Comparison of ENCODE assay signal across 1 fruit fly cellular context in the genomic region with DNA sequence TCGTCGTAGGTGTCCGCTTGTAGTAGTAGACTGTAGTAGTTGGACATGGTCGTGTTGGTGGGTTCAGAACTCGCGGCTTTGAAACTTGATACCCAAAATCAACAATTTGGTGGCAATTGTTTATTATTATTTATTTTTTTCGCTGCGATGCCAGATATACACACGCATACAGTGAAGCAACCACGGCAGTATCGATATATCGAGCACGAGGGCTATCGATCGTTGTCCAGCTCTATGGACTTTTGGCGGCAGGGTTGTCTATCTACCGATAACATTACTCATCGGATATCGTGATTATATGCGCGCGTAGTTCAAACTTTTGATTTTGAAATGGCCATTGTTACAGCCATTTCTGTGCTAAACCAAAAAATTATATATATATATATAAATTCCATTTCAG.
A peak's percentile ranks its signal among the peaks of the same experiment; 100 is the strongest.
TF ChIP-seq lines count a peak whose summit lies in the region.

A gene (minus strand): TSS at position 208 of the 400 bp plus-strand sequence.

TF ChIP-seq in whole organism, embryonic, 481 proteins besides CTCF, POLR2A, EP300 and RAD21 (continued from another document and continues in another):
- peak; percentile 93 for TF ChIP-seq Sry-δ (GFP tag; optimal IDR thresholded peaks at IDR 0.05; lab: Kevin White, UChicago)
- TF ChIP-seq hbn (GFP tag; IDR thresholded peaks at IDR 0.05; lab: Robert Waterston, UW; ENCODE audit: partially characterized antibody), result peak; percentile 90
- TF ChIP-seq tll (GFP tag; optimal IDR thresholded peaks at IDR 0.05; lab: Kevin White, UChicago), result no peak
- TF ChIP-seq CG18619 (GFP tag; optimal IDR thresholded peaks at IDR 0.05; lab: Kevin White, UChicago), result no peak
- no peak for TF ChIP-seq CG16863 (GFP tag; optimal IDR thresholded peaks at IDR 0.05; lab: Kevin White, UChicago)
- TF ChIP-seq HLHmδ (GFP tag; optimal IDR thresholded peaks at IDR 0.05; lab: Kevin White, UChicago), result no peak
- TF ChIP-seq klu (GFP tag; IDR thresholded peaks at IDR 0.05; lab: Robert Waterston, UW), result no peak
- no peak for TF ChIP-seq Atf-2 (GFP tag; optimal IDR thresholded peaks at IDR 0.05; lab: Kevin White, UChicago)
- no peak for TF ChIP-seq CG17568 (GFP tag; optimal IDR thresholded peaks at IDR 0.05; lab: Kevin White, UChicago)
- TF ChIP-seq CG11504 (tag; optimal IDR thresholded peaks at IDR 0.05; lab: Kevin White, UChicago), result peak; percentile 10
- TF ChIP-seq cad (GFP tag; optimal IDR thresholded peaks at IDR 0.05; lab: Kevin White, UChicago), result no peak
- TF ChIP-seq CHES-1-like (GFP tag; optimal IDR thresholded peaks at IDR 0.05; lab: Kevin White, UChicago), result peak; percentile 10
- TF ChIP-seq CG1603 (tag; optimal IDR thresholded peaks at IDR 0.05; lab: Kevin White, UChicago), result peak; percentile 69
- TF ChIP-seq mld (GFP tag; IDR thresholded peaks at IDR 0.05; lab: Robert Waterston, UW; ENCODE audit: partially characterized antibody), result peak; percentile 93
- TF ChIP-seq yki (optimal IDR thresholded peaks at IDR 0.05; lab: Kevin White, UChicago), result no peak
- TF ChIP-seq Nf-YB (GFP tag; optimal IDR thresholded peaks at IDR 0.05; lab: Kevin White, UChicago), result no peak
- peak; percentile 97 for TF ChIP-seq Bgb (GFP tag; IDR thresholded peaks at IDR 0.05; lab: Robert Waterston, UW; ENCODE audit: partially characterized antibody)
- TF ChIP-seq CG4424 (GFP tag; optimal IDR thresholded peaks at IDR 0.05; lab: Kevin White, UChicago), result no peak
- TF ChIP-seq sim (GFP tag; IDR thresholded peaks at IDR 0.05; lab: Robert Waterston, UW), result no peak
- no peak for TF ChIP-seq CG13123 (GFP tag; optimal IDR thresholded peaks at IDR 0.05; lab: Kevin White, UChicago)
- TF ChIP-seq NfI (GFP tag; optimal IDR thresholded peaks at IDR 0.05; lab: Kevin White, UChicago), result no peak
- no peak for TF ChIP-seq dysf (GFP tag; IDR thresholded peaks at IDR 0.05; lab: Robert Waterston, UW)
- TF ChIP-seq Max (GFP tag; optimal IDR thresholded peaks at IDR 0.05; lab: Kevin White, UChicago), result no peak
- no peak for TF ChIP-seq CG7357 (GFP tag; IDR thresholded peaks at IDR 0.05; lab: Robert Waterston, UW)
- no peak for TF ChIP-seq fd102C (GFP tag; optimal IDR thresholded peaks at IDR 0.05; lab: Kevin White, UChicago)
- peak; percentile 93 for TF ChIP-seq CG16813 (GFP tag; IDR thresholded peaks at IDR 0.05; lab: Robert Waterston, UW; ENCODE audit: partially characterized antibody)
- TF ChIP-seq CG14710 (tag; optimal IDR thresholded peaks at IDR 0.05; lab: Kevin White, UChicago), result peak; percentile 44
- TF ChIP-seq ac (GFP tag; optimal IDR thresholded peaks at IDR 0.05; lab: Kevin White, UChicago), result no peak
- no peak for TF ChIP-seq HLH54F (GFP tag; optimal IDR thresholded peaks at IDR 0.05; lab: Kevin White, UChicago)
- no peak for TF ChIP-seq CG11085 (GFP tag; IDR thresholded peaks at IDR 0.05; lab: Robert Waterston, UW)
- no peak for TF ChIP-seq CG6765 (GFP tag; optimal IDR thresholded peaks at IDR 0.05; lab: Kevin White, UChicago)
- no peak for TF ChIP-seq CG8089 (GFP tag; optimal IDR thresholded peaks at IDR 0.05; lab: Kevin White, UChicago)
- TF ChIP-seq CG11696 (GFP tag; IDR thresholded peaks at IDR 0.05; lab: Robert Waterston, UW), result no peak
- TF ChIP-seq maf-S (GFP tag; optimal IDR thresholded peaks at IDR 0.05; lab: Kevin White, UChicago), result no peak
- no peak for TF ChIP-seq mam (GFP tag; optimal IDR thresholded peaks at IDR 0.05; lab: Kevin White, UChicago)
- peak; percentile 44 for TF ChIP-seq CG12659 (GFP tag; optimal IDR thresholded peaks at IDR 0.05; lab: Kevin White, UChicago)
- TF ChIP-seq HLH3B (GFP tag; IDR thresholded peaks at IDR 0.05; lab: Robert Waterston, UW), result no peak
- TF ChIP-seq CG1024 (GFP tag; IDR thresholded peaks at IDR 0.05; lab: Robert Waterston, UW), result no peak
- TF ChIP-seq CG30403 (GFP tag; optimal IDR thresholded peaks at IDR 0.05; lab: Kevin White, UChicago), result no peak
- TF ChIP-seq CG15601 (tag; optimal IDR thresholded peaks at IDR 0.05; lab: Kevin White, UChicago), result peak; percentile 2
- TF ChIP-seq corto (GFP tag; optimal IDR thresholded peaks at IDR 0.05; lab: Kevin White, UChicago), result no peak
- peak; percentile 87 for TF ChIP-seq trem (tag; optimal IDR thresholded peaks at IDR 0.05; lab: Kevin White, UChicago)
- no peak for TF ChIP-seq chn (GFP tag; optimal IDR thresholded peaks at IDR 0.05; lab: Kevin White, UChicago)
- TF ChIP-seq CG18599 (GFP tag; optimal IDR thresholded peaks at IDR 0.05; lab: Kevin White, UChicago), result no peak
- TF ChIP-seq CG4360 (GFP tag; IDR thresholded peaks at IDR 0.05; lab: Robert Waterston, UW), result no peak
- TF ChIP-seq NK7.1 (GFP tag; optimal IDR thresholded peaks at IDR 0.05; lab: Kevin White, UChicago), result no peak
- no peak for TF ChIP-seq CG6654 (GFP tag; optimal IDR thresholded peaks at IDR 0.05; lab: Kevin White, UChicago)
- TF ChIP-seq Dref (GFP tag; IDR thresholded peaks at IDR 0.05; lab: Robert Waterston, UW), result peak; percentile 99
- no peak for TF ChIP-seq fu2 (GFP tag; optimal IDR thresholded peaks at IDR 0.05; lab: Kevin White, UChicago)
- no peak for TF ChIP-seq CG11247 (GFP tag; IDR thresholded peaks at IDR 0.05; lab: Robert Waterston, UW)
- TF ChIP-seq Bteb2 (GFP tag; optimal IDR thresholded peaks at IDR 0.05; lab: Kevin White, UChicago), result no peak
- TF ChIP-seq CG9932 (GFP tag; IDR thresholded peaks at IDR 0.05; lab: Robert Waterston, UW), result peak; percentile 47; the same call in 1 of the 2 replicates
- TF ChIP-seq CG13624 (GFP tag; optimal IDR thresholded peaks at IDR 0.05; lab: Kevin White, UChicago), result peak; percentile 7
- TF ChIP-seq Sry-β (GFP tag; optimal IDR thresholded peaks at IDR 0.05; lab: Kevin White, UChicago), result no peak
- no peak for TF ChIP-seq tio (GFP tag; optimal IDR thresholded peaks at IDR 0.05; lab: Kevin White, UChicago)
- no peak for TF ChIP-seq CG6175 (GFP tag; IDR thresholded peaks at IDR 0.05; lab: Robert Waterston, UW)
- TF ChIP-seq danr (GFP tag; IDR thresholded peaks at IDR 0.05; lab: Robert Waterston, UW), result no peak
- peak; percentile 13 for TF ChIP-seq Dek (tag; optimal IDR thresholded peaks at IDR 0.05; lab: Kevin White, UChicago)
- no peak for TF ChIP-seq h (optimal IDR thresholded peaks at IDR 0.05; lab: Kevin White, UChicago)
- TF ChIP-seq Mrtf (GFP tag; IDR thresholded peaks at IDR 0.05; lab: Robert Waterston, UW), result no peak
- no peak for TF ChIP-seq NC2α (GFP tag; optimal IDR thresholded peaks at IDR 0.05; lab: Kevin White, UChicago)
- no peak for TF ChIP-seq unpg (GFP tag; optimal IDR thresholded peaks at IDR 0.05; lab: Kevin White, UChicago)
- peak; percentile 87 for TF ChIP-seq Dll (GFP tag; IDR thresholded peaks at IDR 0.05; lab: Robert Waterston, UW; ENCODE audit: partially characterized antibody)
- TF ChIP-seq CG2129 (GFP tag; IDR thresholded peaks at IDR 0.05; lab: Robert Waterston, UW; ENCODE audit: partially characterized antibody), result peak; percentile 63
- no peak for TF ChIP-seq kay (GFP tag; optimal IDR thresholded peaks at IDR 0.05; lab: Kevin White, UChicago)
- TF ChIP-seq tna (GFP tag; IDR thresholded peaks at IDR 0.05; lab: Robert Waterston, UW; ENCODE audit: partially characterized antibody), result peak; percentile 94
- no peak for TF ChIP-seq ro (GFP tag; IDR thresholded peaks at IDR 0.05; lab: Robert Waterston, UW)
- TF ChIP-seq E2f2 (GFP tag; IDR thresholded peaks at IDR 0.05; lab: Robert Waterston, UW), result peak; percentile 92
- TF ChIP-seq HmgZ (tag; optimal IDR thresholded peaks at IDR 0.05; lab: Kevin White, UChicago), result peak; percentile 66
- TF ChIP-seq CG32532 (GFP tag; IDR thresholded peaks at IDR 0.05; lab: Robert Waterston, UW), result no peak
- TF ChIP-seq insv (GFP tag; optimal IDR thresholded peaks at IDR 0.05; lab: Kevin White, UChicago), result peak in 1 of 2 experiments; percentile 15
- TF ChIP-seq Nf-YA (GFP tag; IDR thresholded peaks at IDR 0.05; lab: Robert Waterston, UW), result no peak
- TF ChIP-seq H15 (GFP tag; IDR thresholded peaks at IDR 0.05; lab: Robert Waterston, UW), result no peak
- TF ChIP-seq Ets97D (GFP tag; optimal IDR thresholded peaks at IDR 0.05; lab: Kevin White, UChicago), result peak; percentile 90
- no peak for TF ChIP-seq Lim3 (GFP tag; IDR thresholded peaks at IDR 0.05; lab: Robert Waterston, UW)
- no peak for TF ChIP-seq Ets65A (GFP tag; lab: Kevin White, UChicago)
- TF ChIP-seq ham (GFP tag; IDR thresholded peaks at IDR 0.05; lab: Robert Waterston, UW), result no peak
- no peak for TF ChIP-seq CG9727 (GFP tag; optimal IDR thresholded peaks at IDR 0.05; lab: Kevin White, UChicago)
- peak; percentile 31 for TF ChIP-seq phol (tag; optimal IDR thresholded peaks at IDR 0.05; lab: Kevin White, UChicago)
- TF ChIP-seq CG7786 (GFP tag; optimal IDR thresholded peaks at IDR 0.05; lab: Kevin White, UChicago), result no peak
- peak in 1 of 2 experiments; percentile 10 for TF ChIP-seq dpn (GFP tag; optimal IDR thresholded peaks at IDR 0.05; lab: Kevin White, UChicago)
- TF ChIP-seq ATbp (GFP tag; optimal IDR thresholded peaks at IDR 0.05; lab: Kevin White, UChicago), result no peak
- TF ChIP-seq MBD-R2 (GFP tag; IDR thresholded peaks at IDR 0.05; lab: Robert Waterston, UW), result peak; percentile 72
- no peak for TF ChIP-seq twi (tag; optimal IDR thresholded peaks at IDR 0.05; lab: Kevin White, UChicago)
- no peak for TF ChIP-seq CG12219 (GFP tag; optimal IDR thresholded peaks at IDR 0.05; lab: Kevin White, UChicago)
- no peak for TF ChIP-seq jigr1 (GFP tag; IDR thresholded peaks at IDR 0.05; lab: Robert Waterston, UW)
- peak; percentile 6 for TF ChIP-seq exex (tag; optimal IDR thresholded peaks at IDR 0.05; lab: Kevin White, UChicago)
- no peak for TF ChIP-seq CG8290 (GFP tag; optimal IDR thresholded peaks at IDR 0.05; lab: Kevin White, UChicago)
- TF ChIP-seq CG8290 (tag; optimal IDR thresholded peaks at IDR 0.05; lab: Kevin White, UChicago), result peak in 1 of 2 experiments; percentile 72
- TF ChIP-seq CG5180 (GFP tag; optimal IDR thresholded peaks at IDR 0.05; lab: Kevin White, UChicago), result no peak
- TF ChIP-seq CG7271 (tag; optimal IDR thresholded peaks at IDR 0.05; lab: Kevin White, UChicago), result no peak
- TF ChIP-seq CG10274 (GFP tag; optimal IDR thresholded peaks at IDR 0.05; lab: Kevin White, UChicago), result no peak
- TF ChIP-seq gce (GFP tag; IDR thresholded peaks at IDR 0.05; lab: Robert Waterston, UW), result no peak
- TF ChIP-seq Mes4 (GFP tag; optimal IDR thresholded peaks at IDR 0.05; lab: Kevin White, UChicago), result no peak
- TF ChIP-seq CG4328 (GFP tag; optimal IDR thresholded peaks at IDR 0.05; lab: Kevin White, UChicago), result no peak
- TF ChIP-seq CG30431 (GFP tag; optimal IDR thresholded peaks at IDR 0.05; lab: Kevin White, UChicago), result no peak
- TF ChIP-seq CG3838 (GFP tag; optimal IDR thresholded peaks at IDR 0.05; lab: Kevin White, UChicago), result no peak
- TF ChIP-seq YL-1 (GFP tag; optimal IDR thresholded peaks at IDR 0.05; lab: Kevin White, UChicago), result peak; percentile 63
- no peak for TF ChIP-seq CG18764 (GFP tag; optimal IDR thresholded peaks at IDR 0.05; lab: Kevin White, UChicago)
- no peak for TF ChIP-seq CG16815 (GFP tag; optimal IDR thresholded peaks at IDR 0.05; lab: Kevin White, UChicago)
- TF ChIP-seq rib (GFP tag; IDR thresholded peaks at IDR 0.05; lab: Robert Waterston, UW), result no peak
- no peak for TF ChIP-seq Taf1 (GFP tag; IDR thresholded peaks at IDR 0.05; lab: Robert Waterston, UW)
- no peak for TF ChIP-seq bcd (GFP tag; optimal IDR thresholded peaks at IDR 0.05; lab: Kevin White, UChicago)
- TF ChIP-seq tx (GFP tag; optimal IDR thresholded peaks at IDR 0.05; lab: Kevin White, UChicago), result no peak
- no peak for TF ChIP-seq CG12769 (tag; optimal IDR thresholded peaks at IDR 0.05; lab: Kevin White, UChicago)
- no peak for TF ChIP-seq Xbp1 (GFP tag; optimal IDR thresholded peaks at IDR 0.05; lab: Kevin White, UChicago)
- peak; percentile 87 for TF ChIP-seq Med (GFP tag; lab: Kevin White, UChicago)
- no peak for TF ChIP-seq CG3847 (GFP tag; IDR thresholded peaks at IDR 0.05; lab: Robert Waterston, UW)
- TF ChIP-seq CG5245 (GFP tag; optimal IDR thresholded peaks at IDR 0.05; lab: Kevin White, UChicago), result no peak
- TF ChIP-seq CG18262 (tag; optimal IDR thresholded peaks at IDR 0.05; lab: Kevin White, UChicago), result peak; percentile 7
- no peak for TF ChIP-seq Side (GFP tag; optimal IDR thresholded peaks at IDR 0.05; lab: Kevin White, UChicago)
- TF ChIP-seq CG43689 (GFP tag; IDR thresholded peaks at IDR 0.05; lab: Robert Waterston, UW), result no peak
- TF ChIP-seq Fer1 (GFP tag; optimal IDR thresholded peaks at IDR 0.05; lab: Kevin White, UChicago), result peak; percentile 48
- peak; percentile 97 for TF ChIP-seq CG34224 (GFP tag; IDR thresholded peaks at IDR 0.05; lab: Robert Waterston, UW; ENCODE audit: partially characterized antibody)
- no peak for TF ChIP-seq abd-A (tag; optimal IDR thresholded peaks at IDR 0.05; lab: Kevin White, UChicago)
- no peak for TF ChIP-seq salm (tag; optimal IDR thresholded peaks at IDR 0.05; lab: Kevin White, UChicago)
- TF ChIP-seq lilli (GFP tag; optimal IDR thresholded peaks at IDR 0.05; lab: Kevin White, UChicago), result peak; percentile 17
- no peak for TF ChIP-seq Hey (tag; optimal IDR thresholded peaks at IDR 0.05; lab: Kevin White, UChicago)
- TF ChIP-seq MESR4 (GFP tag; optimal IDR thresholded peaks at IDR 0.05; lab: Kevin White, UChicago), result peak; percentile 78
- no peak for TF ChIP-seq CG1647 (GFP tag; optimal IDR thresholded peaks at IDR 0.05; lab: Kevin White, UChicago)
- TF ChIP-seq tup (GFP tag; optimal IDR thresholded peaks at IDR 0.05; lab: Kevin White, UChicago), result no peak
- no peak for TF ChIP-seq CG12942 (GFP tag; optimal IDR thresholded peaks at IDR 0.05; lab: Kevin White, UChicago)
- TF ChIP-seq CG3726 (GFP tag; IDR thresholded peaks at IDR 0.05; lab: Robert Waterston, UW), result no peak
- TF ChIP-seq CG14860 (GFP tag; IDR thresholded peaks at IDR 0.05; lab: Robert Waterston, UW; ENCODE audit: partially characterized antibody), result peak; percentile 90
- no peak for TF ChIP-seq her (GFP tag; optimal IDR thresholded peaks at IDR 0.05; lab: Kevin White, UChicago)
- peak; percentile 90 for TF ChIP-seq BEAF-32 (GFP tag; optimal IDR thresholded peaks at IDR 0.05; lab: Kevin White, UChicago)
- no peak for TF ChIP-seq scrt (GFP tag; optimal IDR thresholded peaks at IDR 0.05; lab: Kevin White, UChicago)
- no peak for TF ChIP-seq esg (GFP tag; conservative IDR thresholded peaks at IDR 0.05; lab: Robert Waterston, UW)
- TF ChIP-seq CG17829 (tag; optimal IDR thresholded peaks at IDR 0.05; lab: Kevin White, UChicago), result peak; percentile 37
- no peak for TF ChIP-seq dimm (GFP tag; IDR thresholded peaks at IDR 0.05; lab: Robert Waterston, UW)
- no peak for TF ChIP-seq CG32772 (GFP tag; IDR thresholded peaks at IDR 0.05; lab: Robert Waterston, UW)
- no peak for TF ChIP-seq Fer2 (tag; optimal IDR thresholded peaks at IDR 0.05; lab: Kevin White, UChicago)
- TF ChIP-seq lmd (GFP tag; IDR thresholded peaks at IDR 0.05; lab: Robert Waterston, UW), result no peak
